Worm (Caenorhabditis elegans): Measurements from ENCODE around the gene Y55F3BL.4.

DNA sequence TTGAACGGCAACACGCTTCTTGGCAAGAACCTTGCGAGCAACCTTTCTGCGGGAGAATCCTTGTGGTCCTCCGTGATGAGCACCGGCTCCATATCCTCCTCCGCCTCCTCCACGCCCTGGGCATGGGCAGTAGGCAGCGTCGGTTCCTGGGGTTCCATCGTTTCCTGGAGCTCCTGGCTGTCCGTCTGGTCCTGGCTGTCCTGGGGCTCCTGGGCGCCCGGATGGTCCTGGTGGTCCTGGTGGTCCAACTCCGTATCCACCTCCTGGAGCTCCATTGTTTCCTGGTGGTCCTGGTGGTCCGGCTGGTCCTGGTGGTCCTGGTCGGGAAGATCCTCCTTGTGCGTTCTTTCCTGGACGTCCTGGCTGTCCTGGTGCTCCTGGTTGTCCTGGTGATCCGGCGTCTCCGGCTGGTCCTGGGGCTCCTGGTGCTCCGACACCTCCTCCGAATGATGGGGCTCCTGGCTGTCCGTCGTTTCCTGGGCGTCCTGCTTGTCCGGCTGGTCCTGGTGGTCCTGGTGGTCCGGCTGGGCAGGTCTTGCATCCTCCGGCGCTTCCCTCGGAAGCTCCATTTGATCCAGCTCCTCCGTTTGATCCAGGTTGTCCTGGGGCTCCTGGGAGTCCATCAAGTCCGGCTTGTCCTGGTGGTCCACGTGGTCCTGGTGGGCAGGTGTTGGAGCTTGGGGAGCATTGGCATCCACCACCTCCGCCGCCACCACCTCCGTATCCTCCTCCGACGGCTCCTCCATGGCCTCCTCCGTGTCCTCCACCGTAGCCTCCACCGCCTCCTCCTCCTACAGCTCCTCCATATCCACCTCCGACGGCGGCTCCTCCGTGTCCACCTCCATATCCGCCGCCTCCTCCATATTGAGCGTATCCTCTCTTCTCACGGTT is 42.2 kb upstream of the Y55F3BL.4 start:
- TF ChIP-seq W03F9.2 (tag; optimal IDR thresholded peaks at IDR 0.05) (no peak), him-1 (tag; optimal IDR thresholded peaks at IDR 0.05) (no peak), dao-5 (tag; optimal IDR thresholded peaks at IDR 0.05) (no peak)

All from whole organism, L4/young adult.